Fruit fly (Drosophila melanogaster) whole organism, embryonic: Measurements from ENCODE around the gene CG5644.
A peak's percentile ranks its signal among the peaks of the same experiment; 100 is the strongest.

ENCODE experiments used
- BEAF-32 ChIP-seq: fragments of 200-800 bp; sonication (Bioruptor generic); optimal IDR thresholded peaks from 3 replicates; lab custom pipeline; 2017; ENCODE audit warnings: missing biosample characterization, missing genetic modification characterization, mild to moderate bottlenecking, moderate library complexity, missing genetic modification reagents
- CG10147 ChIP-seq: fragments of 200-800 bp; sonication (Bioruptor generic); optimal IDR thresholded peaks from 2 replicates; lab custom pipeline; 2019; ENCODE audit warnings: missing biosample characterization, mild to moderate bottlenecking, missing genetic modification characterization, moderate library complexity
- CG10267 ChIP-seq: fragments of 200-800 bp; sonication (Bioruptor generic); optimal IDR thresholded peaks from 2 replicates; lab custom pipeline; 2018; ENCODE audit warnings: missing biosample characterization, mild to moderate bottlenecking, missing genetic modification characterization, moderate library complexity
- CG10565 ChIP-seq: fragments of 200-800 bp; sonication (Bioruptor generic); optimal IDR thresholded peaks from 3 replicates; lab custom pipeline; 2016; ENCODE audit warnings: missing biosample characterization, mild to moderate bottlenecking, missing genetic modification characterization
- CG11247 ChIP-seq: fragments of 200-800 bp; sonication (Bioruptor generic); IDR thresholded peaks from 2 replicates; pipeline ENCODE4 v1.3.6; 2022; ENCODE audit warnings: missing biosample characterization, missing genetic modification characterization
- CG11398 ChIP-seq: fragments of 200-800 bp; sonication (Bioruptor generic); optimal IDR thresholded peaks from 2 replicates; lab custom pipeline; 2016; ENCODE audit warnings: missing biosample characterization, missing genetic modification characterization
- CG1233 ChIP-seq: fragments of 200-800 bp; sonication (Bioruptor generic); optimal IDR thresholded peaks from 4 replicates; lab custom pipeline; 2018; ENCODE audit warnings: missing biosample characterization, mild to moderate bottlenecking, missing genetic modification characterization
- CG16813 ChIP-seq: fragments of 200-800 bp; sonication (Bioruptor generic); IDR thresholded peaks from 3 replicates; pipeline ENCODE4 v1.3.6; 2022; ENCODE audit warnings: missing biosample characterization, missing genetic modification characterization; ENCODE audit not compliant: partially characterized antibody
- CG17385 ChIP-seq: fragments of 200-800 bp; sonication (Bioruptor generic); optimal IDR thresholded peaks from 3 replicates; lab custom pipeline; 2018; ENCODE audit warnings: missing biosample characterization, mild to moderate bottlenecking, missing genetic modification characterization
- CG17802 ChIP-seq: fragments of 200-800 bp; sonication (Bioruptor generic); optimal IDR thresholded peaks from 2 replicates; lab custom pipeline; 2018; ENCODE audit warnings: missing biosample characterization, mild to moderate bottlenecking, missing genetic modification characterization, moderate library complexity
- CG2199 ChIP-seq: fragments of 200-800 bp; sonication (Bioruptor generic); IDR thresholded peaks from 3 replicates; pipeline ENCODE4 v1.3.6; 2022; ENCODE audit warnings: missing biosample characterization, missing genetic modification characterization
- CG31224 ChIP-seq: fragments of 200-800 bp; sonication (Bioruptor generic); IDR thresholded peaks from 2 replicates; pipeline ENCODE4 v1.3.6; 2022; ENCODE audit warnings: missing biosample characterization, missing genetic modification characterization
- CG3163 ChIP-seq: fragments of 200-800 bp; sonication (Bioruptor generic); optimal IDR thresholded peaks from 3 replicates; lab custom pipeline; 2016; ENCODE audit warnings: missing biosample characterization, missing genetic modification characterization
- CG32767 ChIP-seq: fragments of 200-800 bp; sonication (Bioruptor generic); IDR thresholded peaks from 2 replicates; pipeline ENCODE4 v1.3.6; 2022; ENCODE audit warnings: missing biosample characterization, missing genetic modification characterization
- CG4707 ChIP-seq: fragments of 200-800 bp; sonication (Bioruptor generic); optimal IDR thresholded peaks from 2 replicates; lab custom pipeline; 2018; ENCODE audit warnings: missing biosample characterization, mild to moderate bottlenecking, missing genetic modification characterization, moderate library complexity
- CG4854 ChIP-seq: fragments of 200-800 bp; sonication (Bioruptor generic); optimal IDR thresholded peaks from 2 replicates; lab custom pipeline; 2016; ENCODE audit warnings: missing biosample characterization, missing genetic modification characterization, inconsistent platforms
- CG6272 ChIP-seq: fragments of 200-800 bp; sonication (Bioruptor generic); IDR thresholded peaks from 2 replicates; pipeline ENCODE4 v1.3.6; 2022; ENCODE audit warnings: missing biosample characterization, missing genetic modification characterization
- CG6854 ChIP-seq: fragments of 200-800 bp; sonication (Bioruptor generic); optimal IDR thresholded peaks from 3 replicates; lab custom pipeline; 2017; ENCODE audit warnings: missing biosample characterization, mild to moderate bottlenecking, missing genetic modification characterization
- CG7357 ChIP-seq: fragments of 200-800 bp; sonication (Bioruptor generic); IDR thresholded peaks from 3 replicates; pipeline ENCODE4 v1.3.6; 2022; ENCODE audit warnings: missing biosample characterization, missing genetic modification characterization
- CG7963 ChIP-seq: fragments of 200-800 bp; sonication (Bioruptor generic); IDR thresholded peaks from 3 replicates; pipeline ENCODE4 v1.3.6; 2022; ENCODE audit warnings: missing biosample characterization, missing genetic modification characterization; ENCODE audit not compliant: partially characterized antibody
- CG8765 ChIP-seq: fragments of 200-800 bp; sonication (Bioruptor generic); IDR thresholded peaks from 2 replicates; pipeline ENCODE4 v1.3.6; 2022; ENCODE audit warnings: missing biosample characterization, missing genetic modification characterization
- CG8944 ChIP-seq: fragments of 200-800 bp; sonication (Bioruptor generic); optimal IDR thresholded peaks from 3 replicates; lab custom pipeline; 2016; ENCODE audit warnings: missing biosample characterization, missing genetic modification characterization
- CG9215 ChIP-seq: fragments of 200-800 bp; sonication (Bioruptor generic); IDR thresholded peaks from 2 replicates; pipeline ENCODE4 v1.3.6; 2022; ENCODE audit warnings: missing biosample characterization, missing genetic modification characterization
- CG9932 ChIP-seq: fragments of 200-800 bp; sonication (Bioruptor generic); IDR thresholded peaks from 2 replicates; pipeline ENCODE4 v1.3.6; 2022; ENCODE audit warnings: missing biosample characterization, missing genetic modification characterization
- Dek ChIP-seq: fragments of 200-800 bp; sonication (Bioruptor generic); optimal IDR thresholded peaks from 3 replicates; lab custom pipeline; 2019; ENCODE audit warnings: missing biosample characterization, mild to moderate bottlenecking, missing genetic modification characterization, moderate library complexity
- Dp ChIP-seq: fragments of 200-800 bp; sonication (Bioruptor generic); optimal IDR thresholded peaks from 2 replicates; lab custom pipeline; 2018; ENCODE audit warnings: missing biosample characterization, mild to moderate bottlenecking, missing genetic modification characterization, moderate library complexity
- HLH3B ChIP-seq: fragments of 200-800 bp; sonication (Bioruptor generic); IDR thresholded peaks from 2 replicates; pipeline ENCODE4 v1.3.6; 2022; ENCODE audit warnings: missing biosample characterization, missing genetic modification characterization
- Meics ChIP-seq: fragments of 200-800 bp; sonication (Bioruptor generic); optimal IDR thresholded peaks from 2 replicates; lab custom pipeline; 2017; ENCODE audit warnings: missing biosample characterization, mild to moderate bottlenecking, missing genetic modification characterization
- Mes4 ChIP-seq: fragments of 200-800 bp; sonication (Bioruptor generic); optimal IDR thresholded peaks from 2 replicates; lab custom pipeline; 2016; ENCODE audit warnings: missing biosample characterization, missing genetic modification characterization
- NC2α ChIP-seq: fragments of 200-800 bp; sonication (Bioruptor generic); optimal IDR thresholded peaks from 2 replicates; lab custom pipeline; 2016; ENCODE audit warnings: missing biosample characterization, missing genetic modification characterization
- Poxn ChIP-seq: fragments of 200-800 bp; sonication (Bioruptor generic); IDR thresholded peaks from 2 replicates; pipeline ENCODE4 v1.3.6; 2022; ENCODE audit warnings: missing biosample characterization, missing genetic modification characterization
- Sry-β ChIP-seq: fragments of 200-800 bp; sonication (Bioruptor generic); optimal IDR thresholded peaks from 2 replicates; lab custom pipeline; 2018; ENCODE audit warnings: missing biosample characterization, mild to moderate bottlenecking, missing genetic modification characterization, moderate library complexity
- ara ChIP-seq: fragments of 200-800 bp; sonication (Bioruptor generic); IDR thresholded peaks from 2 replicates; pipeline ENCODE4 v1.3.6; 2022; ENCODE audit warnings: missing biosample characterization, missing genetic modification characterization
- az2 ChIP-seq: fragments of 200-800 bp; sonication (Bioruptor generic); optimal IDR thresholded peaks from 3 replicates; lab custom pipeline; 2016; ENCODE audit warnings: missing biosample characterization, missing genetic modification characterization
- bowl ChIP-seq: fragments of 200-800 bp; sonication (Bioruptor generic); IDR thresholded peaks from 2 replicates; pipeline ENCODE4 v1.3.6; 2022; ENCODE audit warnings: missing biosample characterization, missing genetic modification characterization
- chm ChIP-seq: fragments of 200-800 bp; sonication (Bioruptor generic); IDR thresholded peaks from 2 replicates; pipeline ENCODE4 v1.3.6; 2022; ENCODE audit warnings: missing biosample characterization, missing genetic modification characterization
- corto ChIP-seq: fragments of 200-800 bp; sonication (Bioruptor generic); optimal IDR thresholded peaks from 2 replicates; lab custom pipeline; 2016; ENCODE audit warnings: missing biosample characterization, mild to moderate bottlenecking, missing genetic modification characterization, moderate library complexity
- crol ChIP-seq: fragments of 200-800 bp; sonication (Bioruptor generic); IDR thresholded peaks from 2 replicates; pipeline ENCODE4 v1.3.6; 2022; ENCODE audit warnings: missing biosample characterization, missing genetic modification characterization
- disco-r ChIP-seq: fragments of 200-800 bp; sonication (Bioruptor generic); optimal IDR thresholded peaks from 2 replicates; lab custom pipeline; 2016; ENCODE audit warnings: missing biosample characterization, missing genetic modification characterization
- en ChIP-seq: fragments of 200-800 bp; sonication (Bioruptor generic); optimal IDR thresholded peaks from 2 replicates; lab custom pipeline; 2016; ENCODE audit warnings: missing biosample characterization, missing genetic modification characterization
- lmd ChIP-seq: fragments of 200-800 bp; sonication (Bioruptor generic); IDR thresholded peaks from 2 replicates; pipeline ENCODE4 v1.3.6; 2022; ENCODE audit warnings: missing biosample characterization, missing genetic modification characterization
- nau ChIP-seq: fragments of 200-800 bp; sonication (Bioruptor generic); optimal IDR thresholded peaks from 3 replicates; lab custom pipeline; 2017; ENCODE audit warnings: missing biosample characterization, mild to moderate bottlenecking, missing genetic modification characterization, missing genetic modification reagents
- oc ChIP-seq: fragments of 200-800 bp; sonication (Bioruptor generic); optimal IDR thresholded peaks from 2 replicates; lab custom pipeline; 2018; ENCODE audit warnings: missing biosample characterization, mild to moderate bottlenecking, missing genetic modification characterization, moderate library complexity
- pho ChIP-seq: fragments of 200-800 bp; sonication (Bioruptor generic); optimal IDR thresholded peaks from 2 replicates; lab custom pipeline; 2016; ENCODE audit warnings: missing biosample characterization, missing genetic modification characterization
- ro ChIP-seq: fragments of 200-800 bp; sonication (Bioruptor generic); IDR thresholded peaks from 2 replicates; pipeline ENCODE4 v1.3.6; 2022; ENCODE audit warnings: missing biosample characterization, missing genetic modification characterization
- sc ChIP-seq, 3 experiments: fragments of >200 bp in 2 of 3; fragments of 200-800 bp in 1 of 3; sonication (Bioruptor generic) in 1 of 3; optimal IDR thresholded peaks; 2 replicates in 2 of 3; 3 replicates in 1 of 3; lab custom pipeline; 2017; ENCODE audit warnings: mild to moderate bottlenecking in 1 of 3, missing biosample characterization in 1 of 3, missing genetic modification characterization in 1 of 3, missing genetic modification reagents in 1 of 3
- sqz ChIP-seq: fragments of 200-800 bp; sonication (Bioruptor generic); optimal IDR thresholded peaks from 3 replicates; lab custom pipeline; 2018; ENCODE audit warnings: missing biosample characterization, mild to moderate bottlenecking, missing genetic modification characterization
- stwl ChIP-seq: fragments of 200-800 bp; sonication (Bioruptor generic); optimal IDR thresholded peaks from 3 replicates; lab custom pipeline; 2018; ENCODE audit warnings: missing biosample characterization, mild to moderate bottlenecking, missing genetic modification characterization, moderate library complexity
- vfl ChIP-seq: fragments of 200-800 bp; sonication (Bioruptor generic); optimal IDR thresholded peaks from 2 replicates; lab custom pipeline; 2016; ENCODE audit warnings: missing biosample characterization, missing genetic modification characterization

Gene CG5644

DNA sequence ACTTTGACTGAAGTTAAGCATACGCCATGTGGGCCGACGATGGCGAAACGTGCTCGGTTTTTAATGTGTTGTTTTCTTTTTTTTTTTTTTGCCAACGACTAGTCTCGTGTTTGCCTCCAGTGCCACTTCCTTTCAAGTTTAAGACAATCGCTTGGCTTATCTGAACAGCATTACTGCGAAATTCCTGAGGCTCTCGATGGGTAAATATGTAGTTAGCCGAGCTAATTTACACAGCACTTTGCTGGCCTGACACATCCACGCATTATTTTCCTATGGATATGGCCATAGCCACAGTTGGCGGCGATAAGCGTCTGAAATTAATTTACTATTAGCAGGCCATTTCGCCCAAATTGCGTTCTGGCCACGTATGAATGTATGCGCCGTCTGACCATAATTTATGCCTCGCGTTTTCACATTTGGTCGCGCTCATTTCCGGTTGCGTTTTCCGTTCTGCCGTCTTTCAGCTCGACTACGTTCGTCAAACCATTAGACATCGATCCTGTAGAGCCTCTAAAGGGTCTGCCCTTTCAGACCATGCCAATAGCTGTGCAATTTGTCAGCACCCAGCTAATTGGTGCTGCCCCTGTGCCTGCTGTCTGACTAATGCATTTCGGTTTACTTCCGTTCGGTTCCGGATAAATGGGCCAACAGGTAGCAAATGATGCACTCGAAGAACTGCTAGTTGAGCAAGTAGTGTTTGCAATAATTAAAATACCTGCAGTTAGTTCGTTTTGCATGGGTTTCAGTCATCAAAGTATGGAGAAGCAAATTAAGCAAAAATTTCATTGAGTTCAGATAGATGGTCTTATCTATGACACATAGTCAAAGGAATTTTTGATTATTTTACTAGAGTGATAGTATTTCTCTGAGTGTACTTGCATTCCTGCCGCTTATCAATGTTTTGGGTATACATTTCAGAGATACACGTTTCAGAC is 41.0 kb upstream of the CG5644 start (continued):
- TF ChIP-seq oc (tag; lab: Kevin White, UChicago) (no peak), CG11247 (GFP tag; lab: Robert Waterston, UW) (no peak), crol (GFP tag; lab: Robert Waterston, UW) (no peak), CG2199 (no peak), BEAF-32 (GFP tag; lab: Kevin White, UChicago) (no peak), stwl (no peak), CG16813 (GFP tag; lab: Robert Waterston, UW) (no peak), CG31224 (GFP tag; lab: Robert Waterston, UW) (no peak), CG11398 (GFP tag; lab: Kevin White, UChicago) (no peak), bowl (GFP tag; lab: Robert Waterston, UW) (no peak), CG7963 (GFP tag; lab: Robert Waterston, UW) (no peak), CG10267 (no peak), CG9215 (GFP tag; lab: Robert Waterston, UW) (no peak), Poxn (GFP tag; lab: Robert Waterston, UW) (no peak), CG32767 (no peak), CG4707 (GFP tag; lab: Kevin White, UChicago) (no peak), CG6854 (GFP tag; lab: Kevin White, UChicago) (no peak), CG17385 (GFP tag; lab: Kevin White, UChicago) (no peak), sqz (no peak), NC2α (GFP tag; lab: Kevin White, UChicago) (no peak), pho (GFP tag; lab: Kevin White, UChicago) (no peak), en (no peak), vfl (GFP tag; lab: Kevin White, UChicago) (no peak), ro (GFP tag; lab: Robert Waterston, UW) (no peak), nau (GFP tag; lab: Kevin White, UChicago) (no peak), corto (GFP tag; lab: Kevin White, UChicago) (no peak), CG3163 (no peak), CG1233 (GFP tag; lab: Kevin White, UChicago) (no peak), CG10147 (no peak), HLH3B (GFP tag; lab: Robert Waterston, UW) (no peak), CG8765 (GFP tag; lab: Robert Waterston, UW) (no peak), chm (GFP tag; lab: Robert Waterston, UW) (no peak), CG17802 (tag; lab: Kevin White, UChicago) (no peak), Meics (GFP tag; lab: Kevin White, UChicago) (no peak), Mes4 (GFP tag; lab: Kevin White, UChicago) (no peak), CG7357 (GFP tag; lab: Robert Waterston, UW) (no peak), CG4854 (GFP tag; lab: Kevin White, UChicago) (no peak), Dp (GFP tag; lab: Kevin White, UChicago) (no peak), az2 (no peak), Sry-β (GFP tag; lab: Kevin White, UChicago) (no peak), ara (GFP tag; lab: Robert Waterston, UW) (no peak), CG8944 (GFP tag; lab: Kevin White, UChicago) (no peak), sc (optimal IDR thresholded peaks at IDR 0.05; lab: Kevin White, UChicago) (no peak), sc (GFP tag; optimal IDR thresholded peaks at IDR 0.05; lab: Kevin White, UChicago) (no peak), CG6272 (GFP tag; lab: Robert Waterston, UW) (no peak), Dek (no peak), CG9932 (GFP tag; lab: Robert Waterston, UW) (no peak; the same call in 1 of the 2 replicates), CG10565 (no peak), disco-r (GFP tag; lab: Kevin White, UChicago) (no peak), lmd (GFP tag; lab: Robert Waterston, UW) (0 out of 2 replicates have a peak, but pooled peaks have one; percentile 6)
